Fruit fly (Drosophila melanogaster) Kc167 (cell line): ENCODE results near the gene Grip91.

Experiments
- Sin3A ChIP-seq: fragments of >200 bp; optimal IDR thresholded peaks from 2 replicates; lab custom pipeline; 2018; ENCODE audit warnings: missing external identifiers
- insv ChIP-seq: fragments of >200 bp; optimal IDR thresholded peaks from 3 replicates; lab custom pipeline; 2018; ENCODE audit warnings: missing external identifiers
- ttk ChIP-seq: sonication (Bioruptor generic); optimal IDR thresholded peaks from 2 replicates; lab custom pipeline; 2017; ENCODE audit warnings: missing external identifiers

DNA sequence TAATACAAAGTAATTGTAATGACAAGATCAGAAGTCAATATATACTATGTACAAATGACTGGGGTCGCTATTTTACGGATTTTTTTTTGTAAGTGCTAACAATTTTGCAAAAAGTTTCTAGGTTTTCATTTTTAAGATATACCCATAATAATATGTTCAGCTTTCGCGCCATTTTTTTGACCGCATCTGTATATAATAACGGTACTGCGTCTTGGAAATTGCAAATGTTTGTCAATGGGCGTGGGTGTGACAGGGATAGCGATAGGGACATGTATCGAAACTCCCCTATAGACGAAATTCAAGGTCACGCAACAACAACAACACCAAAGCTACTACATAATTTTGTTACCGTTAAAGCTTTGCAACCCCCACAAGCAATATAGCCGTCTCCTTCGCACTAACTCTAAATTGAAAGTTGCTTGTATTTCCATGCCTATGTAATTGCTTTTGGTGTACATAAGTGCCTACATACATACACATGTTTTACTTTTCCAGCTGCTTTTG, 8.1 kb upstream of the Grip91 start:
- no peak for TF ChIP-seq ttk (lab: Kevin White, UChicago)
- TF ChIP-seq Sin3A = no peak
- TF ChIP-seq insv (lab: Kevin White, UChicago) = no peak
